Worm (Caenorhabditis elegans) whole organism, L1 larva: ENCODE data around the gene F22H10.11.

ENCODE experiments used
- C04F5.9 ChIP-seq: sonication (generic microtip); optimal IDR thresholded peaks from 2 replicates; lab custom pipeline; 2016; ENCODE audit warnings: missing genetic modification characterization, missing compliant biosample characterization
- F16B12.6 ChIP-seq: fragments of 150-350 bp; optimal IDR thresholded peaks from 2 replicates; lab custom pipeline; 2014; ENCODE audit warnings: missing biosample characterization, missing genetic modification characterization
- alr-1 ChIP-seq: fragments of 200-800 bp; sonication (Bioruptor generic); optimal IDR thresholded peaks from 2 replicates; lab custom pipeline; 2018; ENCODE audit warnings: borderline replicate concordance, mild to moderate bottlenecking, missing genetic modification characterization, missing compliant biosample characterization
- aly-2 ChIP-seq: fragments of 150-350 bp; optimal IDR thresholded peaks from 2 replicates; lab custom pipeline; 2014; ENCODE audit warnings: missing biosample characterization, missing genetic modification characterization
- ama-1 ChIP-seq: fragments of 150-350 bp; optimal IDR thresholded peaks from 2 replicates; lab custom pipeline; 2014
- ceh-63 ChIP-seq: fragments of 200-800 bp; sonication (Bioruptor generic); optimal IDR thresholded peaks from 2 replicates; lab custom pipeline; 2018; ENCODE audit warnings: mild to moderate bottlenecking, missing genetic modification characterization, missing compliant biosample characterization
- dpl-1 ChIP-seq, 3 experiments: fragments of 150-350 bp in 2 of 3; sonication (generic microtip) in 1 of 3; optimal IDR thresholded peaks; 2 replicates each; lab custom pipeline; 2014 to 2017; ENCODE audit warnings: missing biosample characterization in 3 of 3, missing genetic modification characterization in 3 of 3, missing genetic modification reagents in 3 of 3
- dsc-1 ChIP-seq: sonication (generic microtip); optimal IDR thresholded peaks from 2 replicates; lab custom pipeline; 2016; ENCODE audit warnings: mild to moderate bottlenecking, missing genetic modification characterization, missing compliant biosample characterization
- efl-1 ChIP-seq, 4 experiments: fragments of 150-350 bp; optimal IDR thresholded peaks in 3 of 4; peaks in 1 of 4; 1 replicate in 1 of 4; 2 replicates in 3 of 4; lab custom pipeline; 2014; ENCODE audit warnings: missing biosample characterization in 2 of 4, missing genetic modification characterization in 2 of 4, missing genetic modification reagents in 2 of 4
- egl-13 ChIP-seq: sonication (generic microtip); optimal IDR thresholded peaks from 2 replicates; lab custom pipeline; 2016; ENCODE audit warnings: missing genotype, missing genetic modification reagents, missing genetic modification characterization, missing compliant biosample characterization
- elt-2 ChIP-seq: sonication (generic microtip); optimal IDR thresholded peaks from 2 replicates; lab custom pipeline; 2016; ENCODE audit warnings: missing genetic modification characterization, mild to moderate bottlenecking, inconsistent platforms, missing compliant biosample characterization, missing genetic modification reagents
- elt-3 ChIP-seq, 6 experiments: fragments of 150-350 bp in 1 of 6; sonication (generic microtip); optimal IDR thresholded peaks; 2 replicates each; lab custom pipeline; 2017 to 2018; ENCODE audit warnings: missing biosample characterization in 6 of 6, missing genetic modification characterization in 6 of 6, inconsistent platforms in 1 of 6
- fkh-4 ChIP-seq: sonication (generic microtip); optimal IDR thresholded peaks from 2 replicates; lab custom pipeline; 2016; ENCODE audit warnings: missing compliant biosample characterization, missing genetic modification characterization, borderline replicate concordance
- hlh-17 ChIP-seq: fragments of 200-800 bp; sonication (Bioruptor generic); optimal IDR thresholded peaks from 2 replicates; lab custom pipeline; 2018; ENCODE audit warnings: missing genetic modification characterization, mild to moderate bottlenecking, missing compliant biosample characterization, moderate library complexity, borderline replicate concordance
- lin-14 ChIP-seq: fragments of 200-800 bp; sonication (Bioruptor generic); optimal IDR thresholded peaks from 2 replicates; lab custom pipeline; 2018; ENCODE audit warnings: mild to moderate bottlenecking, missing genetic modification characterization, moderate library complexity, missing compliant biosample characterization
- lin-15B ChIP-seq: fragments of 150-350 bp; sonication (generic microtip); optimal IDR thresholded peaks from 3 replicates; lab custom pipeline; 2014; ENCODE audit warnings: missing biosample characterization, missing genetic modification characterization
- lin-35 ChIP-seq, 2 experiments: fragments of 150-350 bp; optimal IDR thresholded peaks; 2 replicates each; lab custom pipeline; 2014; ENCODE audit warnings: missing biosample characterization in 2 of 2, missing genetic modification characterization in 2 of 2, missing genetic modification reagents in 2 of 2
- lir-3 ChIP-seq: sonication (generic microtip); optimal IDR thresholded peaks from 2 replicates; lab custom pipeline; 2016; ENCODE audit warnings: mild to moderate bottlenecking, missing genetic modification characterization, moderate library complexity, missing compliant biosample characterization; ENCODE audit not compliant: poor library complexity
- lsy-2 ChIP-seq, 2 experiments: fragments of 150-350 bp; optimal IDR thresholded peaks; 2 replicates each; lab custom pipeline; 2014; ENCODE audit warnings: missing biosample characterization in 2 of 2, missing genetic modification characterization in 2 of 2
- mab-9 ChIP-seq: fragments of 200-800 bp; sonication (Bioruptor generic); IDR thresholded peaks from 2 replicates; pipeline ENCODE4 v1.3.6; 2022; ENCODE audit warnings: missing genetic modification reagents, missing genetic modification characterization, missing compliant biosample characterization
- nhr-11 ChIP-seq: fragments of 150-350 bp; optimal IDR thresholded peaks from 2 replicates; lab custom pipeline; 2014; ENCODE audit warnings: missing biosample characterization, missing genetic modification characterization
- nhr-20 ChIP-seq: sonication (generic microtip); optimal IDR thresholded peaks from 2 replicates; lab custom pipeline; 2016; ENCODE audit warnings: mild to moderate bottlenecking, missing genetic modification characterization, missing compliant biosample characterization
- nhr-47 ChIP-seq: sonication (generic microtip); optimal IDR thresholded peaks from 2 replicates; lab custom pipeline; 2016; ENCODE audit warnings: mild to moderate bottlenecking, missing genetic modification characterization, moderate library complexity, missing compliant biosample characterization
- nhr-71 ChIP-seq: sonication (generic microtip); optimal IDR thresholded peaks from 2 replicates; lab custom pipeline; 2016; ENCODE audit warnings: mild to moderate bottlenecking, missing genetic modification characterization, moderate library complexity, missing compliant biosample characterization
- nhr-76 ChIP-seq: sonication (generic microtip); optimal IDR thresholded peaks from 2 replicates; lab custom pipeline; 2017; ENCODE audit warnings: missing biosample characterization, missing genetic modification characterization
- nhr-84 ChIP-seq: sonication (generic microtip); optimal IDR thresholded peaks from 2 replicates; lab custom pipeline; 2017; ENCODE audit warnings: missing biosample characterization, missing genetic modification characterization
- nhr-85 ChIP-seq: sonication (generic microtip); peaks from one replicate; lab custom pipeline; 2016; ENCODE audit warnings: missing genetic modification characterization, inconsistent platforms, missing compliant biosample characterization
- nhr-90 ChIP-seq: sonication (generic microtip); optimal IDR thresholded peaks from 2 replicates; lab custom pipeline; 2016; ENCODE audit warnings: mild to moderate bottlenecking, missing genetic modification characterization, missing compliant biosample characterization; ENCODE audit not compliant: poor library complexity
- pag-3 ChIP-seq: sonication (generic microtip); optimal IDR thresholded peaks from 2 replicates; lab custom pipeline; 2017; ENCODE audit warnings: missing genetic modification characterization, mild to moderate bottlenecking, missing compliant biosample characterization, antibody characterized with exemption, borderline replicate concordance; ENCODE audit not compliant: insufficient read depth
- pqm-1 ChIP-seq: sonication (generic microtip); optimal IDR thresholded peaks from 3 replicates; lab custom pipeline; 2017; ENCODE audit warnings: missing biosample characterization, missing genetic modification characterization
- snu-23 ChIP-seq: sonication (generic microtip); optimal IDR thresholded peaks from 2 replicates; lab custom pipeline; 2016; ENCODE audit warnings: missing genetic modification characterization, missing compliant biosample characterization
- sptf-1 ChIP-seq: fragments of 150-350 bp; optimal IDR thresholded peaks from 2 replicates; lab custom pipeline; 2014; ENCODE audit warnings: missing biosample characterization, missing genetic modification characterization
- sup-37 ChIP-seq: fragments of 200-800 bp; sonication (Bioruptor generic); optimal IDR thresholded peaks from 2 replicates; lab custom pipeline; 2018; ENCODE audit warnings: mild to moderate bottlenecking, missing genetic modification characterization, missing compliant biosample characterization
- vab-15 ChIP-seq: sonication (generic microtip); optimal IDR thresholded peaks from 2 replicates; lab custom pipeline; 2017; ENCODE audit warnings: missing genotype, mild to moderate bottlenecking, missing genetic modification characterization, missing compliant biosample characterization
- zag-1 ChIP-seq: fragments of 150-350 bp; optimal IDR thresholded peaks from 2 replicates; lab custom pipeline; 2014; ENCODE audit warnings: missing biosample characterization, missing genetic modification characterization
- zip-4 ChIP-seq: fragments of 200-800 bp; sonication (Bioruptor generic); optimal IDR thresholded peaks from 2 replicates; lab custom pipeline; 2018; ENCODE audit warnings: mild to moderate bottlenecking, missing genetic modification characterization, moderate library complexity, missing compliant biosample characterization
- ztf-11 ChIP-seq, 2 experiments: sonication (generic microtip); optimal IDR thresholded peaks; 2 replicates each; lab custom pipeline; 2016 to 2017; ENCODE audit warnings: missing genetic modification characterization in 2 of 2, missing biosample characterization in 1 of 2, missing compliant biosample characterization in 1 of 2
- ztf-4 ChIP-seq: fragments of 150-350 bp; optimal IDR thresholded peaks from 2 replicates; lab custom pipeline; 2014; ENCODE audit warnings: missing biosample characterization, missing genetic modification characterization

F22H10.11 gene

ce11 chrX:16677672-16678071 lies 10.2 kb downstream of the F22H10.11 start, which contains the start of gene F22H10.3:
Gene F22H10.3 (minus strand): TSS chrX:16677707.
- TF ChIP-seq lin-35 (GFP tag; optimal IDR thresholded peaks at IDR 0.05; lab: Kevin White, UChicago) (peak in 1 of 2 experiments; percentile 37), elt-2 (peak; percentile 55), nhr-47 (tag; lab: Kevin White, UChicago) (no peak)

ce11 chrX:16675712-16676111 lies 12.1 kb downstream of the F22H10.11 start:
- TF ChIP-seq elt-2: no peak
- TF ChIP-seq nhr-90 (tag; lab: Kevin White, UChicago): no peak
- TF ChIP-seq alr-1 (tag; lab: Kevin White, UChicago): no peak
- no peak for TF ChIP-seq ceh-63 (GFP tag; lab: Kevin White, UChicago)
- no peak for TF ChIP-seq F16B12.6 (tag; lab: Kevin White, UChicago)

- TF ChIP-seq zip-4 (GFP tag; lab: Kevin White, UChicago) (no peak), mab-9 (GFP tag; lab: Robert Waterston, UW) (no peak), hlh-17 (no peak), aly-2 (tag; lab: Kevin White, UChicago) (no peak), lin-15B (tag; lab: Kevin White, UChicago) (no peak), lin-14 (GFP tag; lab: Kevin White, UChicago) (no peak), egl-13 (tag; lab: Kevin White, UChicago) (no peak), pqm-1 (tag; lab: Kevin White, UChicago) (no peak), nhr-85 (tag; lab: Kevin White, UChicago) (no peak), sptf-1 (tag; lab: Kevin White, UChicago) (no peak), lin-35 (GFP tag; optimal IDR thresholded peaks at IDR 0.05; lab: Kevin White, UChicago) (no peak), pag-3 (tag; lab: Kevin White, UChicago) (no peak), F16B12.6 (tag; lab: Kevin White, UChicago) (no peak), nhr-11 (tag; lab: Kevin White, UChicago) (no peak), nhr-76 (tag; lab: Kevin White, UChicago) (no peak), snu-23 (GFP tag; lab: Kevin White, UChicago) (no peak), elt-3 (tag; optimal IDR thresholded peaks at IDR 0.05; lab: Kevin White, UChicago) (no peak), dpl-1 (GFP tag; optimal IDR thresholded peaks at IDR 0.05; lab: Kevin White, UChicago) (no peak), ama-1 (lab: Kevin White, UChicago) (no peak), efl-1 (optimal IDR thresholded peaks at IDR 0.05; lab: Kevin White, UChicago) (no peak), efl-1 (GFP tag; optimal IDR thresholded peaks at IDR 0.05 in 1 of 2; lab: Kevin White, UChicago) (no peak)
Measured at ce11 chrX:16674632-16675031, 13.2 kb downstream of the F22H10.11 start, which contains the start of gene tag-343. Gene tag-343 (minus strand): TSS chrX:16674732.

ce11 chrX:16672661-16673060 lies 15.2 kb downstream of the F22H10.11 start:
- TF ChIP-seq elt-2 (peak; percentile 40), lin-35 (GFP tag; optimal IDR thresholded peaks at IDR 0.05; lab: Kevin White, UChicago) (peak in 1 of 2 experiments; percentile 32), C04F5.9 (no peak), lir-3 (tag; lab: Kevin White, UChicago) (no peak), nhr-20 (tag; lab: Kevin White, UChicago) (peak; percentile 1)

ce11 chrX:16671234-16671633 lies 16.6 kb downstream of the F22H10.11 start:
- TF ChIP-seq vab-15 (no peak), sup-37 (GFP tag; lab: Kevin White, UChicago) (no peak), ama-1 (lab: Kevin White, UChicago) (no peak), nhr-84 (tag; lab: Kevin White, UChicago) (no peak), zag-1 (no peak), nhr-71 (tag; lab: Kevin White, UChicago) (no peak), lsy-2 (tag; optimal IDR thresholded peaks at IDR 0.05; lab: Kevin White, UChicago) (no peak), dsc-1 (tag; lab: Kevin White, UChicago) (no peak), nhr-85 (tag; lab: Kevin White, UChicago) (no peak), nhr-76 (tag; lab: Kevin White, UChicago) (no peak), efl-1 (optimal IDR thresholded peaks at IDR 0.05; lab: Kevin White, UChicago) (no peak), efl-1 (GFP tag; optimal IDR thresholded peaks at IDR 0.05 in 1 of 2; lab: Kevin White, UChicago) (no peak), C04F5.9 (no peak), lin-14 (GFP tag; lab: Kevin White, UChicago) (no peak), ztf-4 (tag; lab: Kevin White, UChicago) (no peak), fkh-4 (tag; lab: Kevin White, UChicago) (no peak), ztf-11 (tag; optimal IDR thresholded peaks at IDR 0.05; lab: Kevin White, UChicago) (no peak)
- TF ChIP-seq, all 84 proteins: peak for 0
